Worm (Caenorhabditis elegans) whole organism, mixed stage, embryonic: Measurements from ENCODE around the gene C36A4.10.

Source experiments
- M03D4.4 ChIP-seq: sonication (generic microtip); optimal IDR thresholded peaks from 2 replicates; lab custom pipeline; 2017; ENCODE audit warnings: mild to moderate bottlenecking, missing genetic modification characterization, missing compliant biosample characterization
- bed-3 ChIP-seq: fragments of 200-800 bp; sonication (Bioruptor generic); optimal IDR thresholded peaks from 3 replicates; lab custom pipeline; 2018; ENCODE audit warnings: mild to moderate bottlenecking, missing genetic modification characterization, moderate library complexity, missing compliant biosample characterization
- blmp-1 ChIP-seq: fragments of 150-350 bp; optimal IDR thresholded peaks from 2 replicates; lab custom pipeline; 2014; ENCODE audit warnings: missing biosample characterization, missing genetic modification characterization
- ceh-39 ChIP-seq: fragments of 150-350 bp; optimal IDR thresholded peaks from 2 replicates; lab custom pipeline; 2014; ENCODE audit warnings: missing biosample characterization, missing genetic modification characterization
- ceh-43 ChIP-seq: fragments of 200-800 bp; sonication (Bioruptor generic); optimal IDR thresholded peaks from 2 replicates; lab custom pipeline; 2018; ENCODE audit warnings: mild to moderate bottlenecking, missing genetic modification characterization, moderate library complexity, missing compliant biosample characterization
- ceh-83 ChIP-seq: fragments of 200-800 bp; sonication (Bioruptor generic); optimal IDR thresholded peaks from 2 replicates; lab custom pipeline; 2018; ENCODE audit warnings: mild to moderate bottlenecking, missing genetic modification characterization, missing compliant biosample characterization
- ces-1 ChIP-seq: fragments of 150-350 bp; optimal IDR thresholded peaks from 2 replicates; lab custom pipeline; 2014; ENCODE audit warnings: missing biosample characterization, missing genetic modification reagents, missing genetic modification characterization
- cnd-1 ChIP-seq: fragments of 200-800 bp; sonication (Bioruptor generic); optimal IDR thresholded peaks from 2 replicates; lab custom pipeline; 2018; ENCODE audit warnings: mild to moderate bottlenecking, missing genetic modification characterization, missing compliant biosample characterization
- drap-1 ChIP-seq: fragments of 200-800 bp; sonication (Bioruptor generic); optimal IDR thresholded peaks from 3 replicates; lab custom pipeline; 2018; ENCODE audit warnings: mild to moderate bottlenecking, missing genetic modification characterization, missing compliant biosample characterization
- elt-1 ChIP-seq: sonication (generic microtip); optimal IDR thresholded peaks from 2 replicates; lab custom pipeline; 2017; ENCODE audit warnings: missing genetic modification characterization, mild to moderate bottlenecking, missing compliant biosample characterization, antibody characterized with exemption, moderate library complexity, borderline replicate concordance; ENCODE audit not compliant: insufficient read depth
- elt-3 ChIP-seq: fragments of 150-350 bp; optimal IDR thresholded peaks from 2 replicates; lab custom pipeline; 2014; ENCODE audit warnings: missing biosample characterization, missing genetic modification characterization
- flh-1 ChIP-seq: fragments of 200-800 bp; sonication (Bioruptor generic); optimal IDR thresholded peaks from 2 replicates; lab custom pipeline; 2018; ENCODE audit warnings: mild to moderate bottlenecking, missing genetic modification characterization, moderate library complexity, missing compliant biosample characterization
- ham-2 ChIP-seq: fragments of 200-800 bp; sonication (Bioruptor generic); optimal IDR thresholded peaks from 2 replicates; lab custom pipeline; 2018; ENCODE audit warnings: mild to moderate bottlenecking, missing genetic modification characterization, missing compliant biosample characterization
- hlh-1 ChIP-seq: fragments of 150-350 bp; optimal IDR thresholded peaks from 2 replicates; lab custom pipeline; 2014; ENCODE audit warnings: missing biosample characterization, missing genetic modification reagents, missing genetic modification characterization
- lin-13 ChIP-seq: fragments of 150-350 bp; optimal IDR thresholded peaks from 2 replicates; lab custom pipeline; 2014; ENCODE audit warnings: missing biosample characterization, missing genetic modification characterization
- lin-32 ChIP-seq: fragments of 200-800 bp; sonication (Bioruptor generic); optimal IDR thresholded peaks from 2 replicates; lab custom pipeline; 2018; ENCODE audit warnings: mild to moderate bottlenecking, missing genetic modification characterization, missing compliant biosample characterization
- lsy-2 ChIP-seq: fragments of 150-350 bp; optimal IDR thresholded peaks from 2 replicates; lab custom pipeline; 2014; ENCODE audit warnings: missing biosample characterization, missing genetic modification characterization
- mab-5 ChIP-seq: fragments of 150-350 bp; optimal IDR thresholded peaks from 2 replicates; lab custom pipeline; 2014; ENCODE audit warnings: missing biosample characterization, missing genetic modification characterization
- mep-1 ChIP-seq: fragments of 150-350 bp; optimal IDR thresholded peaks from 2 replicates; lab custom pipeline; 2017; ENCODE audit warnings: missing biosample characterization, missing genetic modification reagents, missing genetic modification characterization, inconsistent platforms
- nhr-12 ChIP-seq: fragments of 150-350 bp; optimal IDR thresholded peaks from 2 replicates; lab custom pipeline; 2014; ENCODE audit warnings: missing biosample characterization, missing genetic modification characterization
- nhr-2 ChIP-seq: fragments of 150-350 bp; optimal IDR thresholded peaks from 2 replicates; lab custom pipeline; 2014; ENCODE audit warnings: missing biosample characterization, missing genetic modification characterization
- nhr-237 ChIP-seq: fragments of 150-350 bp; optimal IDR thresholded peaks from 2 replicates; lab custom pipeline; 2014; ENCODE audit warnings: missing biosample characterization, missing genetic modification characterization
- nhr-28 ChIP-seq: fragments of 150-350 bp; optimal IDR thresholded peaks from 2 replicates; lab custom pipeline; 2014; ENCODE audit warnings: missing biosample characterization, missing genetic modification characterization
- pha-4 ChIP-seq: fragments of 150-350 bp; optimal IDR thresholded peaks from 2 replicates; lab custom pipeline; 2018; ENCODE audit warnings: missing biosample characterization, missing genetic modification reagents, missing genetic modification characterization
- sem-2 ChIP-seq: fragments of 200-800 bp; sonication (Bioruptor generic); optimal IDR thresholded peaks from 2 replicates; lab custom pipeline; 2018; ENCODE audit warnings: mild to moderate bottlenecking, missing genetic modification characterization, missing compliant biosample characterization
- snpc-4 ChIP-seq: fragments of 150-350 bp; optimal IDR thresholded peaks from 2 replicates; lab custom pipeline; 2014; ENCODE audit warnings: missing biosample characterization, missing genetic modification characterization
- sptf-1 ChIP-seq: sonication (generic microtip); optimal IDR thresholded peaks from 2 replicates; lab custom pipeline; 2017; ENCODE audit warnings: mild to moderate bottlenecking, missing genetic modification characterization, moderate library complexity, missing compliant biosample characterization
- unc-120 ChIP-seq: sonication (generic microtip); optimal IDR thresholded peaks from 2 replicates; lab custom pipeline; 2017; ENCODE audit warnings: missing genetic modification characterization, missing compliant biosample characterization; ENCODE audit not compliant: poor library complexity, severe bottlenecking
- unc-39 ChIP-seq: fragments of 150-350 bp; optimal IDR thresholded peaks from 2 replicates; lab custom pipeline; 2014; ENCODE audit warnings: missing biosample characterization, missing genetic modification characterization
- unc-62 ChIP-seq: fragments of 150-350 bp; optimal IDR thresholded peaks from 2 replicates; lab custom pipeline; 2014; ENCODE audit warnings: missing biosample characterization, missing genetic modification reagents, missing genetic modification characterization
- zip-8 ChIP-seq: fragments of 150-350 bp; optimal IDR thresholded peaks from 2 replicates; lab custom pipeline; 2014; ENCODE audit warnings: missing biosample characterization, missing genetic modification characterization
- ztf-11 ChIP-seq: fragments of 150-350 bp; optimal IDR thresholded peaks from 2 replicates; lab custom pipeline; 2014; ENCODE audit warnings: missing biosample characterization, missing genetic modification characterization

Gene C36A4.10

DNA sequence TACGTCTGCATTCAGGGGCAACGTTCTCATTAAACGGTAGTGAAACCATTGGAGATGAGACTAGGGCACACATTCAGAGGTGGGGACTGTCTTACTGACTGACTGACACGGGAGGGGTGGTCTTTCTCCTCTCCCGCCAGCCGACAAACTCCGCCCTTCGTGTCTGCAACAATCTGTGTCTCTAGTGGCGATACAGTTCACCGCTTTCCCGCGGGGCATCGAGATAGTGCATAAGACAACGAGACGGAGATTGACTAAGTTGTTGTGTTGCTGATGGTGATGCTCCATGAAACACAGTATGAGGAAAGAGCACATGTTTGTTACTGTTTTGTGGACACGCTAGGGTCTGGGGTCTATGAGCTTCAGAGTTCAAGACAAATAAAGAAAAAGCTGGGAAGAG lies 42.1 kb upstream of the C36A4.10 start:
- TF ChIP-seq sem-2 (GFP tag; lab: Kevin White, UChicago) (no peak), pha-4 (tag; lab: Kevin White, UChicago) (peak; percentile 5), ceh-39 (tag; lab: Kevin White, UChicago) (no peak), unc-62 (GFP tag; lab: Kevin White, UChicago) (no peak), lin-13 (tag; lab: Kevin White, UChicago) (no peak)
- TF ChIP-seq, all 35 proteins: peak for 1

DNA sequence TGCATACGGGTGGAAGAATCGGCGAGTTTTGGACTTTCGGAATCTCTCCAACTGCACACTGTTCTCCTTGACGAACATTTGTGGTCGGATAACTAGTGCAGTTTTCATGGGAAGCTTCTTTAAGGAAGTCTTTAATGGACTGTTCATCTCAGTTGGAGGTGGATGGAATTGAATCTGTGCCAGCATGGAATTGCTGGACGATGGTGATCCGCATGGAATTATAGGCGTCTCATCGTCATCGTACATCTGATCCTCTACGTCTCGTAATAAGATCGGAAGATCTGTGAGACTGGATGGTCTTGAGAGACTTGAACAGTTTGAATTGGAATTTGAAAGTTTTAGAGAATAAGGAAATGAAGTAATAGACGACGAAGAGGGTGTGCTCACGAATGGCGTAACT lies 41.7 kb upstream of the C36A4.10 start:
- no peak for TF ChIP-seq mab-5 (tag; lab: Kevin White, UChicago)
- TF ChIP-seq cnd-1, result no peak
- TF ChIP-seq lin-32 (GFP tag; lab: Kevin White, UChicago), result no peak
- TF ChIP-seq unc-120 (tag; lab: Kevin White, UChicago), result no peak
- TF ChIP-seq elt-1 (tag; lab: Kevin White, UChicago), result no peak
- TF ChIP-seq ham-2 (GFP tag; lab: Kevin White, UChicago), result no peak

DNA sequence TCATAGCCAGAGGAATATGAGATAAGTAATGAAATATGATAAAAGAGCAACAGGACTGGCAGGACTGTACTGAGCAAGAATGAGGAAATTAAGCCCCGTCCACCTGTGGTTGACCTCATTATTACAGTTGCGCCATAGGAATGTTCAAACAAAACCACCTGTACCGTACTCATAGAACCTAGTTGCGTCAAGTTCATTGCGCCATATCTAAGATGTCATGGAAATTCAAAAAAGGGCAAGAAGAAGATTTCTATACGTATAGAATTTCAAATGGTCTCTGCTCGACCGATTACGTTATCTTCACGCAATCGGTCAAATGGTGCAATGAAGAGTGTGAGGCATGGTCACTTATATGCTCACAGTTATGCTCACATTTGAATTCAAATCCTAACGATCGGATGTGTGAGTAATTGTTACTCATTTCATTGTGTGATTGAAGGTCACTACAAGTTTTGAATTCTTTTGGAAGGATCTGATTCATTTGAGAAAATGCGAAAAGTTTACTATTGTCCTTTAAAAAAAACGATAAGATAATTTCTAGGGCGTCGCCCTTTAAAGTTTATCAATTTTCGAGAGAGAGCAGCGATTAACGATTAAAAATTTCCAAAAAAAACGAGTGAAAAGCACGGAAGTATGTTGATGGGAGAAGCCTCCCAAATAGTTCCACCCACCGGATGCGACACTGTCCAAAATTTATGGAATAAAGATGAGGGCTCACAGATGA lies 40.6 kb upstream of the C36A4.10 start:
- TF ChIP-seq flh-1 (GFP tag; lab: Kevin White, UChicago), result no peak
- TF ChIP-seq nhr-2, result peak; percentile 100
- TF ChIP-seq ham-2 (GFP tag; lab: Kevin White, UChicago), result no peak
- peak; percentile 79 for TF ChIP-seq zip-8 (tag; lab: Kevin White, UChicago)
- TF ChIP-seq blmp-1 (tag; lab: Kevin White, UChicago), result no peak
- TF ChIP-seq ceh-43 (GFP tag; lab: Kevin White, UChicago), result no peak

DNA sequence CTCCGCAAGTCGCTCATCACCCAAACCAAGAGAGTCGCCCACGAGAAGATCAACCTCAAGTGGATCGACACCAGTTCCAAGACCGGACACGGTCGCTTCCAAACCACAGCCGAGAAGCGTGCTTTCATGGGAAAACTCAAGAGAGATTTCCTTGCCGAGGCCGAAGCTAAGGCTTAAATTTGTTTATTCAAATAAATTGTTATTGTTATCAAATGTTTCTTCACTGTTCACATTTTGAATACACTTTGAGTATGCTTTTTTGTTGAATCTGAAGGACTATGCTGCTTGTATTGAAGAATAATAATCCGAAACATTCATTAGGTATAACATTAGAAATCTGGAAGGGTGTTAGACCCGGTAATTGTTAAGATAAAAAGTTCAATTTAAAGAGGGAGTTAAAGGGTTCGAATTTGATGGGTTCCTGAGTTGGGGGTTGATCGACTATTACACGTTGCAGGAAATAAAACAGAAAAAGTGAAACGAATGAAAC lies 38.1 kb upstream of the C36A4.10 start:
- TF ChIP-seq ceh-43 (GFP tag; lab: Kevin White, UChicago) (no peak), unc-39 (tag; lab: Kevin White, UChicago) (peak; percentile 30)

DNA sequence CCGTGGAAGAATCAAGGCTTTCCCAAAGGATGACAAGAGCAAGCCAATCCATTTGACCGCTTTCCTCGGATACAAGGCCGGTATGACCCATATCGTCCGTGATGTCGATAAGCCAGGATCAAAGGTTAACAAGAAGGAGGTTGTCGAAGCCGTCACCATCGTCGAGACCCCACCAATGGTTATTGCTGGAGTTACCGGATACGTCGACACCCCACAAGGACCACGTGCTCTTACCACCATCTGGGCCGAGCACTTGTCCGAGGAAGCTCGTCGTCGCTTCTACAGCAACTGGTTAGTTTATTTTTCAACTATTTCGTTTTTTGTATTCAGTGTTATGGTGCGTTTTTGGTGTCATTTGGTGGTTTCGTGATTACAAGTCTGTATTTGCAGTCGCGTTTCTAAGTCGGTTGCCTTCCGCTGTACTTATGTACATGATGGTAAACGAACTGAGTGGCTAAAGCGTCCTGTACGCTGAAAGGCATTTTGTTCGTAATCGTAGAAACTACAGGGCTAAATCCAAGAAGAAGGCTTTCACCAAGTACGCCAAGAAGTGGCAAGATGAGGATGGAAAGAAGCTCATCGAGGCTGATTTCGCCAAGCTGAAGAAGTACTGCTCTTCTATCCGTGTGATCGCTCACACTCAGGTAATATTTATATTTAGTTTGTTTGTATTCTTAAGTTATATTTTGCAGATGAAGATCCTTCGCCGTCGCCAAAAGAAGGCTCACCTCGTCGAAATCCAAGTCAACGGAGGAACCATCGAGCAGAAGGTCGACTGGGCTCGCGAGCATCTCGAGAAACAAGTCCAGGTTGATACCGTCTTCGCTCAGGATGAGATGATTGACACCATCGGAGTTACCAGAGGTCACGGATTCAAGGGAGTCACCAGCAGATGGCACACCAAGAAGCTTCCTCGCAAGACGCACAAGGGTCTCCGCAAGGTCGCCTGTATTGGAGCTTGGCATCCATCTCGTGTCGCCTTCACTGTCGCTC lies 37.0 kb upstream of the C36A4.10 start:
- TF ChIP-seq ztf-11 (no peak), nhr-12 (no peak), sem-2 (GFP tag; lab: Kevin White, UChicago) (no peak), cnd-1 (no peak), lin-32 (GFP tag; lab: Kevin White, UChicago) (no peak), mep-1 (tag; lab: Kevin White, UChicago) (no peak), drap-1 (GFP tag; lab: Kevin White, UChicago) (no peak), bed-3 (GFP tag; lab: Kevin White, UChicago) (no peak), zip-8 (tag; lab: Kevin White, UChicago) (no peak), hlh-1 (no peak)

DNA sequence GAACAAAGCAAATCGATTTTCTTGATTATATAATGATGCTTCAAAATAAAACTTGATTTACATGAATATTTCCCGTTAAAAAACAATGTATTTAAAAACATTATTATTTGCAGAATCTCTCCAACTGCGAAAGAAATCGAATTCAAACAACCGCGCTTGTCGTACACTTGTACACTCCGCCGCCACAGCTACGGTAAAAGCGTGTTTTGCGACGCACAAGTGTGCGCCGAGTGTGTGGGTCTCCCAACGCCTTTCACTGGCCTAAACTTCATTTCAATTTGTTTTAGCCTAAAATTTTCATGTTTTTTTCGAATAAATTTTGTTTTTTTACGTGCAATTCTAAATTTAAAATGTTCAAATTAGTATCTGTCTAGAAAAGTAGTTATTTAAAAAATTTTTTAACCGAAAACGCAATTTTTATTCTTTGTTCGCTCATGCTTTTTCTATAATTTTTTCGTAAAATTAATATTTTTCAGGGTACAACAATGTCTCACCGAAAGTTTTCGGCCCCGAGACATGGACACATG lies 36.2 kb upstream of the C36A4.10 start, which contains the start of gene rpl-3:
Gene rpl-3 (plus strand): TSS at position 477 of the 527 bp plus-strand sequence.
- peak; percentile 79 for TF ChIP-seq nhr-2
- TF ChIP-seq lsy-2 (tag; lab: Kevin White, UChicago), result peak; percentile 100
- TF ChIP-seq zip-8 (tag; lab: Kevin White, UChicago), result peak; percentile 10
- peak; percentile 97 for TF ChIP-seq ham-2 (GFP tag; lab: Kevin White, UChicago)
- peak; percentile 97 for TF ChIP-seq ceh-83 (GFP tag; lab: Kevin White, UChicago)
- peak; percentile 99 for TF ChIP-seq sptf-1
- TF ChIP-seq hlh-1, result peak; percentile 92
- TF ChIP-seq flh-1 (GFP tag; lab: Kevin White, UChicago), result peak; percentile 78
- peak; percentile 93 for TF ChIP-seq blmp-1 (tag; lab: Kevin White, UChicago)
- TF ChIP-seq lin-32 (GFP tag; lab: Kevin White, UChicago), result peak; percentile 81
- peak; percentile 85 for TF ChIP-seq bed-3 (GFP tag; lab: Kevin White, UChicago)
- TF ChIP-seq nhr-12, result peak; percentile 98
- peak; percentile 100 for TF ChIP-seq mep-1 (tag; lab: Kevin White, UChicago)
- TF ChIP-seq elt-3 (tag; lab: Kevin White, UChicago), result peak; percentile 95
- peak; percentile 90 for TF ChIP-seq elt-1 (tag; lab: Kevin White, UChicago)
- peak; percentile 98 for TF ChIP-seq unc-39 (tag; lab: Kevin White, UChicago)
- TF ChIP-seq M03D4.4 (tag; lab: Kevin White, UChicago), result peak; percentile 98
- peak; percentile 86 for TF ChIP-seq mab-5 (tag; lab: Kevin White, UChicago)
- TF ChIP-seq snpc-4, result no peak
- peak; percentile 96 for TF ChIP-seq ceh-43 (GFP tag; lab: Kevin White, UChicago)
- TF ChIP-seq nhr-28, result peak; percentile 93
- TF ChIP-seq pha-4 (tag; lab: Kevin White, UChicago), result peak; percentile 100
- peak; percentile 80 for TF ChIP-seq sem-2 (GFP tag; lab: Kevin White, UChicago)
- TF ChIP-seq nhr-237 (tag; lab: Kevin White, UChicago), result peak; percentile 100
- TF ChIP-seq ces-1 (GFP tag; lab: Kevin White, UChicago), result peak; percentile 97
- TF ChIP-seq cnd-1, result peak; percentile 99
- TF ChIP-seq unc-62 (GFP tag; lab: Kevin White, UChicago), result peak; percentile 97
